Fruit fly (Drosophila melanogaster) whole organism, prepupa: ENCODE data around the gene CG9701.
A peak's percentile ranks its signal among the peaks of the same experiment; 100 is the strongest.

Source experiments
- CG10631 ChIP-seq: fragments of 200-800 bp; sonication (Bioruptor generic); optimal IDR thresholded peaks from 2 replicates; lab custom pipeline; 2016; ENCODE audit warnings: missing biosample characterization, missing genetic modification characterization
- CG10669 ChIP-seq: fragments of 200-800 bp; sonication (Bioruptor generic); optimal IDR thresholded peaks from 3 replicates; lab custom pipeline; 2018; ENCODE audit warnings: missing biosample characterization, mild to moderate bottlenecking, missing genetic modification characterization, moderate library complexity
- CG11294 ChIP-seq: fragments of 200-800 bp; sonication (Bioruptor generic); IDR thresholded peaks from 2 replicates; pipeline ENCODE4 v1.3.6; 2022; ENCODE audit warnings: missing biosample characterization, missing genetic modification characterization
- CG11902 ChIP-seq: fragments of 200-800 bp; sonication (Bioruptor generic); optimal IDR thresholded peaks from 3 replicates; lab custom pipeline; 2016; ENCODE audit warnings: missing biosample characterization, missing genetic modification characterization
- CG15336 ChIP-seq: fragments of 200-800 bp; sonication (Bioruptor generic); IDR thresholded peaks from 2 replicates; pipeline ENCODE4 v1.3.6; 2022; ENCODE audit warnings: missing biosample characterization, missing genetic modification characterization
- CG3032 ChIP-seq: fragments of 200-800 bp; optimal IDR thresholded peaks from 2 replicates; lab custom pipeline; 2019; ENCODE audit warnings: missing biosample characterization, mild to moderate bottlenecking, missing genetic modification characterization, moderate library complexity
- CG31627 ChIP-seq: fragments of 200-800 bp; sonication (Bioruptor generic); optimal IDR thresholded peaks from 3 replicates; lab custom pipeline; 2016; ENCODE audit warnings: missing biosample characterization, missing genetic modification characterization
- CG34406 ChIP-seq: fragments of 200-800 bp; sonication (Bioruptor generic); optimal IDR thresholded peaks from 3 replicates; lab custom pipeline; 2016; ENCODE audit warnings: missing biosample characterization, missing genetic modification characterization
- CG4318 ChIP-seq: fragments of 200-800 bp; sonication (Bioruptor generic); optimal IDR thresholded peaks from 3 replicates; lab custom pipeline; 2017; ENCODE audit warnings: missing biosample characterization, mild to moderate bottlenecking, missing genetic modification characterization
- CG6163 ChIP-seq: fragments of 200-800 bp; sonication (Bioruptor generic); IDR thresholded peaks from 3 replicates; pipeline ENCODE4 v1.3.6; 2022; ENCODE audit warnings: missing biosample characterization, missing genetic modification characterization
- CG6276 ChIP-seq: fragments of 200-800 bp; sonication (Bioruptor generic); optimal IDR thresholded peaks from 2 replicates; lab custom pipeline; 2017; ENCODE audit warnings: missing biosample characterization, mild to moderate bottlenecking, missing genetic modification characterization
- CG6808 ChIP-seq: fragments of 200-800 bp; sonication (Bioruptor generic); optimal IDR thresholded peaks from 3 replicates; lab custom pipeline; 2017; ENCODE audit warnings: missing biosample characterization, missing genetic modification characterization, mild to moderate bottlenecking, moderate library complexity, missing genetic modification reagents
- CG6854 ChIP-seq: fragments of 200-800 bp; sonication (Bioruptor generic); optimal IDR thresholded peaks from 2 replicates; lab custom pipeline; 2017; ENCODE audit warnings: missing biosample characterization, mild to moderate bottlenecking, missing genetic modification characterization
- CG7368 ChIP-seq: fragments of 200-800 bp; sonication (Bioruptor generic); optimal IDR thresholded peaks from 3 replicates; lab custom pipeline; 2016; ENCODE audit warnings: missing biosample characterization, missing genetic modification characterization
- CG9139 ChIP-seq: fragments of 200-800 bp; sonication (Bioruptor generic); optimal IDR thresholded peaks from 3 replicates; lab custom pipeline; 2017; ENCODE audit warnings: missing biosample characterization, mild to moderate bottlenecking, missing genetic modification characterization
- Hr39 ChIP-seq: fragments of 200-800 bp; sonication (Bioruptor generic); optimal IDR thresholded peaks from 2 replicates; lab custom pipeline; 2016; ENCODE audit warnings: missing biosample characterization, missing genetic modification characterization
- Hr4 ChIP-seq: fragments of 200-800 bp; sonication (Bioruptor generic); optimal IDR thresholded peaks from 3 replicates; lab custom pipeline; 2016; ENCODE audit warnings: missing biosample characterization, missing genetic modification characterization
- Lpt ChIP-seq: fragments of 200-800 bp; sonication (Bioruptor generic); optimal IDR thresholded peaks from 3 replicates; lab custom pipeline; 2016; ENCODE audit warnings: missing biosample characterization, missing genetic modification characterization
- OdsH ChIP-seq: fragments of 200-800 bp; sonication (Bioruptor generic); optimal IDR thresholded peaks from 3 replicates; lab custom pipeline; 2016; ENCODE audit warnings: missing biosample characterization, missing genetic modification characterization
- Smox ChIP-seq: fragments of 200-800 bp; sonication (Bioruptor generic); optimal IDR thresholded peaks from 3 replicates; lab custom pipeline; 2016; ENCODE audit warnings: missing biosample characterization, missing genetic modification characterization
- Sox102F ChIP-seq: fragments of 200-800 bp; sonication (Bioruptor generic); optimal IDR thresholded peaks from 2 replicates; lab custom pipeline; 2016; ENCODE audit warnings: missing biosample characterization, mild to moderate bottlenecking, missing genetic modification characterization
- Sox14 ChIP-seq: fragments of 200-800 bp; sonication (Bioruptor generic); optimal IDR thresholded peaks from 3 replicates; lab custom pipeline; 2016; ENCODE audit warnings: missing biosample characterization, missing genetic modification characterization
- Sox15 ChIP-seq: fragments of 200-800 bp; sonication (Bioruptor generic); optimal IDR thresholded peaks from 3 replicates; lab custom pipeline; 2016; ENCODE audit warnings: missing biosample characterization, missing genetic modification characterization
- achi ChIP-seq: fragments of 200-800 bp; sonication (Bioruptor generic); optimal IDR thresholded peaks from 3 replicates; lab custom pipeline; 2016; ENCODE audit warnings: missing biosample characterization, missing genetic modification characterization
- acj6 ChIP-seq: fragments of 200-800 bp; sonication (Bioruptor generic); optimal IDR thresholded peaks from 3 replicates; lab custom pipeline; 2016; ENCODE audit warnings: missing biosample characterization, missing genetic modification characterization
- cyc ChIP-seq: fragments of 200-800 bp; sonication (Bioruptor generic); optimal IDR thresholded peaks from 3 replicates; lab custom pipeline; 2016; ENCODE audit warnings: missing biosample characterization, missing genetic modification characterization
- dac ChIP-seq: fragments of 200-800 bp; sonication (Bioruptor generic); optimal IDR thresholded peaks from 2 replicates; lab custom pipeline; 2017; ENCODE audit warnings: missing biosample characterization, mild to moderate bottlenecking, missing genetic modification characterization
- eg ChIP-seq: fragments of 200-800 bp; sonication (Bioruptor generic); IDR thresholded peaks from 3 replicates; pipeline ENCODE4 v1.3.6; 2022; ENCODE audit warnings: missing biosample characterization, missing genetic modification characterization
- esn ChIP-seq: fragments of 200-800 bp; sonication (Bioruptor generic); optimal IDR thresholded peaks from 2 replicates; lab custom pipeline; 2016; ENCODE audit warnings: missing biosample characterization, mild to moderate bottlenecking, missing genetic modification characterization, moderate library complexity
- fd85E ChIP-seq: fragments of 200-800 bp; sonication (Bioruptor generic); optimal IDR thresholded peaks from 3 replicates; lab custom pipeline; 2016; ENCODE audit warnings: missing biosample characterization, missing genetic modification characterization
- fkh ChIP-seq: fragments of 200-800 bp; sonication (Bioruptor generic); optimal IDR thresholded peaks from 3 replicates; lab custom pipeline; 2017; ENCODE audit warnings: missing biosample characterization, mild to moderate bottlenecking, missing genetic modification characterization, moderate library complexity
- net ChIP-seq: fragments of 200-800 bp; sonication (Bioruptor generic); optimal IDR thresholded peaks from 3 replicates; lab custom pipeline; 2016; ENCODE audit warnings: missing biosample characterization, missing genetic modification characterization
- salr ChIP-seq, 2 experiments: fragments of 200-800 bp; sonication (Bioruptor generic); optimal IDR thresholded peaks; 3 replicates each; lab custom pipeline; 2016 to 2018; ENCODE audit warnings: missing biosample characterization in 2 of 2, missing genetic modification characterization in 2 of 2, mild to moderate bottlenecking in 1 of 2
- spab ChIP-seq: fragments of 200-800 bp; sonication (Bioruptor generic); optimal IDR thresholded peaks from 2 replicates; lab custom pipeline; 2017; ENCODE audit warnings: missing biosample characterization, mild to moderate bottlenecking, missing genetic modification characterization, missing genetic modification reagents
- svp ChIP-seq: fragments of 200-800 bp; sonication (Bioruptor generic); peaks from one replicate; lab custom pipeline; 2016; ENCODE audit warnings: missing biosample characterization, missing genetic modification characterization
- topi ChIP-seq: fragments of 200-800 bp; sonication (Bioruptor generic); optimal IDR thresholded peaks from 3 replicates; lab custom pipeline; 2016; ENCODE audit warnings: missing biosample characterization, missing genetic modification characterization

The CG9701 gene

DNA sequence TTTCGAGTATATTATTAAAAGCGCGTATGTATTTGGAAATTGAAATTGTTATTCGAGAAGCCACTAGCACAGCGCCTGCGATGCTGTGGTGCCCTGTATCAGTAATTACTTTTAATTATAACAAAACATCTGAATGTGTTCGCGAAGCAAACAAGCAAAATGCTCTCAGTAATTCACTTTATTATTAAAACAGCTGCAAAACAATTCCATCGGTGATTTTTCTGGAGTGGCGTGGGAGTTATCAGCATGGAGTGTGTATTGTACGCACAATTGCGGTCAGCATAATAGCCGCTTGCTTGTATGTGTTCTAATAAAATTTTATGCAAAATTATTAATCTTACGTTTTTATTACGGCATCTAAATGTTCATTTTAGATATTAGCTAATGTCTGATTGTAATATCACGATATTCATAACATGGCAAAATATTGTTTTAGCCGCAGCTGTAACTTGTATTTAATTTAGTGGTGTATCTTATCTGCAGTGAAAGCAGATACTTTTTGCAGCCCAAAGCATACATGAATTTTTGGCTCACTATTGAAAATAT, 48.9 kb downstream of the CG9701 start (continued):
- no peak for TF ChIP-seq CG7368
- peak; percentile 39 for TF ChIP-seq CG6854 (GFP tag; lab: Kevin White, UChicago)
- peak; percentile 86 for TF ChIP-seq Hr39 (GFP tag; lab: Kevin White, UChicago)
- no peak for TF ChIP-seq Smox (GFP tag; lab: Kevin White, UChicago)
- TF ChIP-seq Sox102F (GFP tag; lab: Kevin White, UChicago) = no peak
- TF ChIP-seq CG6276 (GFP tag; lab: Kevin White, UChicago) = no peak
- TF ChIP-seq CG11294 = peak; percentile 60
- no peak for TF ChIP-seq CG6808
- peak; percentile 72 for TF ChIP-seq Sox14 (GFP tag; lab: Kevin White, UChicago)
- TF ChIP-seq net (GFP tag; lab: Kevin White, UChicago) = no peak
- no peak for TF ChIP-seq achi
- no peak for TF ChIP-seq OdsH
- peak; percentile 85 for TF ChIP-seq eg (GFP tag; lab: Robert Waterston, UW)
- peak; percentile 80 for TF ChIP-seq Hr4
- peak; percentile 65 for TF ChIP-seq Sox15 (GFP tag; lab: Kevin White, UChicago)
- TF ChIP-seq topi = peak; percentile 88
- peak; percentile 74 for TF ChIP-seq CG10631 (GFP tag; lab: Kevin White, UChicago)
- TF ChIP-seq CG31627 (GFP tag; lab: Kevin White, UChicago) = peak; percentile 86
- TF ChIP-seq CG15336 (GFP tag; lab: Robert Waterston, UW) = peak; percentile 75
- peak; percentile 76 for TF ChIP-seq CG11902
- peak; percentile 17 for TF ChIP-seq fkh
- TF ChIP-seq spab (GFP tag; lab: Kevin White, UChicago) = no peak

- TF ChIP-seq eg (GFP tag; lab: Robert Waterston, UW) (no peak), CG9139 (GFP tag; lab: Kevin White, UChicago) (no peak), CG3032 (tag; lab: Kevin White, UChicago) (no peak), svp (GFP tag; lab: Kevin White, UChicago) (no peak), acj6 (GFP tag; lab: Kevin White, UChicago) (no peak)
These were observed 49.4 kb downstream of the CG9701 start, which contains the start of gene CG9706 for dm6 chr3L:16782789-16783188. Gene CG9706 (plus strand): TSS chr3L:16783010.

- TF ChIP-seq Sox14 (GFP tag; lab: Kevin White, UChicago) (no peak), Lpt (GFP tag; lab: Kevin White, UChicago) (no peak), salr (GFP tag; optimal IDR thresholded peaks at IDR 0.05; lab: Kevin White, UChicago) (no peak), CG4318 (GFP tag; lab: Kevin White, UChicago) (no peak), net (GFP tag; lab: Kevin White, UChicago) (no peak), CG6163 (GFP tag; lab: Robert Waterston, UW) (no peak), CG34406 (GFP tag; lab: Kevin White, UChicago) (no peak), CG6854 (GFP tag; lab: Kevin White, UChicago) (no peak), CG10669 (GFP tag; lab: Kevin White, UChicago) (no peak), cyc (GFP tag; lab: Kevin White, UChicago) (no peak), dac (no peak), fd85E (GFP tag; lab: Kevin White, UChicago) (no peak), spab (GFP tag; lab: Kevin White, UChicago) (no peak), esn (GFP tag; lab: Kevin White, UChicago) (no peak), CG11902 (no peak), CG9139 (GFP tag; lab: Kevin White, UChicago) (no peak)
These were observed 53.4 kb downstream of the CG9701 start, which contains the start of gene eIF3e for dm6 chr3L:16786728-16787127. Gene eIF3e (minus strand): TSS chr3L:16786941.
